Fruit fly (Drosophila melanogaster) whole organism, adult: ENCODE data around the gene opa.

Source experiments
- CG12768 ChIP-seq: fragments of 200-800 bp; sonication (Bioruptor generic); optimal IDR thresholded peaks from 2 replicates; lab custom pipeline; 2017; ENCODE audit warnings: missing biosample characterization, missing genetic modification characterization, mild to moderate bottlenecking, moderate library complexity, missing genetic modification reagents
- CG14711 ChIP-seq: fragments of 200-800 bp; sonication (Bioruptor generic); optimal IDR thresholded peaks from 2 replicates; lab custom pipeline; 2018; ENCODE audit warnings: missing biosample characterization, mild to moderate bottlenecking, missing genetic modification characterization, moderate library complexity
- CG33017 ChIP-seq: fragments of 200-800 bp; sonication (Bioruptor generic); optimal IDR thresholded peaks from 2 replicates; lab custom pipeline; 2018; ENCODE audit warnings: missing biosample characterization, mild to moderate bottlenecking, missing genetic modification characterization, moderate library complexity
- CG7045 ChIP-seq: fragments of 200-800 bp; sonication (Bioruptor generic); optimal IDR thresholded peaks from 2 replicates; lab custom pipeline; 2017; ENCODE audit warnings: missing biosample characterization, mild to moderate bottlenecking, missing genetic modification characterization
- CG7101 ChIP-seq: fragments of 200-800 bp; sonication (Bioruptor generic); optimal IDR thresholded peaks from 2 replicates; lab custom pipeline; 2018; ENCODE audit warnings: missing biosample characterization, mild to moderate bottlenecking, missing genetic modification characterization, moderate library complexity
- Clk ChIP-seq: fragments of 200-800 bp; sonication (Bioruptor generic); optimal IDR thresholded peaks from 2 replicates; lab custom pipeline; 2017; ENCODE audit warnings: missing biosample characterization, missing genetic modification characterization
- Mnt ChIP-seq: fragments of 200-800 bp; sonication (Bioruptor generic); optimal IDR thresholded peaks from 2 replicates; lab custom pipeline; 2016; ENCODE audit warnings: missing biosample characterization, mild to moderate bottlenecking, missing genetic modification characterization
- cnc ChIP-seq, 2 experiments: fragments of >200 bp; optimal IDR thresholded peaks; 2 replicates each; lab custom pipeline; 2017
- kay ChIP-seq: fragments of 200-800 bp; sonication (Bioruptor generic); peaks from one replicate; lab custom pipeline; 2016; ENCODE audit warnings: missing biosample characterization, missing genetic modification characterization, borderline replicate concordance
- ovo ChIP-seq: fragments of 200-800 bp; sonication (Bioruptor generic); optimal IDR thresholded peaks from 2 replicates; lab custom pipeline; 2016; ENCODE audit warnings: missing biosample characterization, missing genetic modification characterization
- pad ChIP-seq: fragments of 200-800 bp; sonication (Bioruptor generic); optimal IDR thresholded peaks from 3 replicates; lab custom pipeline; 2017; ENCODE audit warnings: missing biosample characterization, missing genetic modification characterization, mild to moderate bottlenecking, moderate library complexity, missing genetic modification reagents
- tj ChIP-seq: fragments of 200-800 bp; sonication (Bioruptor generic); optimal IDR thresholded peaks from 3 replicates; lab custom pipeline; 2017; ENCODE audit warnings: missing biosample characterization, mild to moderate bottlenecking, missing genetic modification characterization, moderate library complexity
- toe ChIP-seq: fragments of 200-800 bp; sonication (Bioruptor generic); optimal IDR thresholded peaks from 2 replicates; lab custom pipeline; 2016; ENCODE audit warnings: missing biosample characterization, missing genetic modification characterization

dm6 chr3R:4900435-4900834 lies 47.8 kb downstream of the opa start:
- no peak for TF ChIP-seq kay (GFP tag; lab: Kevin White, UChicago)
- no peak for TF ChIP-seq pad (GFP tag; lab: Kevin White, UChicago)
- TF ChIP-seq CG12768 (GFP tag; lab: Kevin White, UChicago): no peak
- TF ChIP-seq CG14711 (tag; lab: Kevin White, UChicago): no peak
- TF ChIP-seq tj (GFP tag; lab: Kevin White, UChicago): no peak
- no peak for TF ChIP-seq toe (GFP tag; lab: Kevin White, UChicago)
- TF ChIP-seq Mnt (GFP tag; lab: Kevin White, UChicago): no peak
- no peak for TF ChIP-seq Clk (GFP tag; lab: Kevin White, UChicago)
- TF ChIP-seq cnc (optimal IDR thresholded peaks at IDR 0.05; lab: Kevin White, UChicago): no peak
- no peak for TF ChIP-seq CG33017 (tag; lab: Kevin White, UChicago)
- TF ChIP-seq CG7101 (tag; lab: Kevin White, UChicago): no peak
- TF ChIP-seq ovo (GFP tag; lab: Kevin White, UChicago): no peak
- TF ChIP-seq CG7045 (GFP tag; lab: Kevin White, UChicago): no peak
